Fruit fly (Drosophila melanogaster) whole organism, embryonic: ENCODE data around the gene CG33510.

Source experiments
- Ada2b ChIP-seq: fragments of 200-800 bp; sonication (Bioruptor generic); IDR thresholded peaks from 2 replicates; pipeline ENCODE4 v1.3.6; 2022; ENCODE audit warnings: missing biosample characterization, missing genetic modification characterization
- Atf-2 ChIP-seq: fragments of 200-800 bp; sonication (Bioruptor generic); optimal IDR thresholded peaks from 2 replicates; lab custom pipeline; 2016; ENCODE audit warnings: missing biosample characterization, missing genetic modification characterization
- CG10274 ChIP-seq: fragments of 200-800 bp; sonication (Bioruptor generic); optimal IDR thresholded peaks from 3 replicates; lab custom pipeline; 2017; ENCODE audit warnings: missing biosample characterization, mild to moderate bottlenecking, missing genetic modification characterization
- CG10565 ChIP-seq: fragments of 200-800 bp; sonication (Bioruptor generic); optimal IDR thresholded peaks from 3 replicates; lab custom pipeline; 2016; ENCODE audit warnings: missing biosample characterization, mild to moderate bottlenecking, missing genetic modification characterization
- CG10979 ChIP-seq: fragments of 200-800 bp; sonication (Bioruptor generic); optimal IDR thresholded peaks from 2 replicates; lab custom pipeline; 2018; ENCODE audit warnings: missing biosample characterization, mild to moderate bottlenecking, missing genetic modification characterization, moderate library complexity
- CG12236 ChIP-seq: fragments of 200-800 bp; sonication (Bioruptor generic); optimal IDR thresholded peaks from 2 replicates; lab custom pipeline; 2016; ENCODE audit warnings: missing biosample characterization, missing genetic modification characterization
- CG12744 ChIP-seq: fragments of 200-800 bp; sonication (Bioruptor generic); optimal IDR thresholded peaks from 2 replicates; lab custom pipeline; 2016; ENCODE audit warnings: missing biosample characterization, missing genetic modification characterization
- CG13123 ChIP-seq: fragments of 200-800 bp; sonication (Bioruptor generic); optimal IDR thresholded peaks from 2 replicates; lab custom pipeline; 2016; ENCODE audit warnings: missing biosample characterization, missing genetic modification characterization
- CG13296 ChIP-seq: fragments of 200-800 bp; sonication (Bioruptor generic); optimal IDR thresholded peaks from 3 replicates; lab custom pipeline; 2018; ENCODE audit warnings: missing biosample characterization, mild to moderate bottlenecking, missing genetic modification characterization
- CG17568 ChIP-seq: fragments of 200-800 bp; sonication (Bioruptor generic); optimal IDR thresholded peaks from 2 replicates; lab custom pipeline; 2018; ENCODE audit warnings: missing biosample characterization, mild to moderate bottlenecking, missing genetic modification characterization, moderate library complexity
- CG2129 ChIP-seq: fragments of 200-800 bp; sonication (Bioruptor generic); IDR thresholded peaks from 2 replicates; pipeline ENCODE4 v1.3.6; 2022; ENCODE audit warnings: missing biosample characterization, missing genetic modification characterization; ENCODE audit not compliant: partially characterized antibody
- CG31224 ChIP-seq: fragments of 200-800 bp; sonication (Bioruptor generic); IDR thresholded peaks from 2 replicates; pipeline ENCODE4 v1.3.6; 2022; ENCODE audit warnings: missing biosample characterization, missing genetic modification characterization
- CG33213 ChIP-seq: fragments of 200-800 bp; sonication (Bioruptor generic); optimal IDR thresholded peaks from 3 replicates; lab custom pipeline; 2016; ENCODE audit warnings: missing biosample characterization, missing genetic modification characterization
- CG3407 ChIP-seq: fragments of 200-800 bp; sonication (Bioruptor generic); optimal IDR thresholded peaks from 2 replicates; lab custom pipeline; 2018; ENCODE audit warnings: missing biosample characterization, mild to moderate bottlenecking, missing genetic modification characterization
- CG34224 ChIP-seq: fragments of 200-800 bp; sonication (Bioruptor generic); IDR thresholded peaks from 3 replicates; pipeline ENCODE4 v1.3.6; 2022; ENCODE audit warnings: missing biosample characterization, missing genetic modification characterization; ENCODE audit not compliant: partially characterized antibody
- CG5245 ChIP-seq: fragments of 200-800 bp; sonication (Bioruptor generic); optimal IDR thresholded peaks from 3 replicates; lab custom pipeline; 2016; ENCODE audit warnings: missing biosample characterization, missing genetic modification characterization
- CG8478 ChIP-seq: fragments of >200 bp; optimal IDR thresholded peaks from 2 replicates; lab custom pipeline; 2018
- CG9215 ChIP-seq: fragments of 200-800 bp; sonication (Bioruptor generic); IDR thresholded peaks from 2 replicates; pipeline ENCODE4 v1.3.6; 2022; ENCODE audit warnings: missing biosample characterization, missing genetic modification characterization
- CG9876 ChIP-seq: fragments of 200-800 bp; sonication (Bioruptor generic); optimal IDR thresholded peaks from 2 replicates; lab custom pipeline; 2016; ENCODE audit warnings: missing biosample characterization, missing genetic modification characterization
- Camta ChIP-seq: fragments of 200-800 bp; sonication (Bioruptor generic); optimal IDR thresholded peaks from 2 replicates; lab custom pipeline; 2016; ENCODE audit warnings: missing biosample characterization, missing genetic modification characterization
- Dref ChIP-seq: fragments of 200-800 bp; sonication (Bioruptor generic); IDR thresholded peaks from 2 replicates; pipeline ENCODE4 v1.3.6; 2022; ENCODE audit warnings: missing biosample characterization, missing genetic modification characterization
- GATAe ChIP-seq: fragments of 200-800 bp; sonication (Bioruptor generic); conservative IDR thresholded peaks from 2 replicates; pipeline ENCODE4 v1.3.6; 2022; ENCODE audit warnings: missing biosample characterization, missing genetic modification characterization
- Gug ChIP-seq: fragments of 200-800 bp; sonication (Bioruptor generic); IDR thresholded peaks from 4 replicates; pipeline ENCODE4 v1.3.6; 2022; ENCODE audit warnings: missing biosample characterization, missing genetic modification characterization
- Lim3 ChIP-seq: fragments of 200-800 bp; sonication (Bioruptor generic); IDR thresholded peaks from 2 replicates; pipeline ENCODE4 v1.3.6; 2022; ENCODE audit warnings: missing biosample characterization, missing genetic modification characterization
- Myb ChIP-seq: fragments of 200-800 bp; sonication (Bioruptor generic); optimal IDR thresholded peaks from 2 replicates; lab custom pipeline; 2016; ENCODE audit warnings: missing biosample characterization, missing genetic modification characterization
- Opbp ChIP-seq: fragments of 200-800 bp; sonication (Bioruptor generic); IDR thresholded peaks from 3 replicates; pipeline ENCODE4 v1.3.6; 2022; ENCODE audit warnings: missing biosample characterization, missing genetic modification characterization; ENCODE audit not compliant: partially characterized antibody
- Side ChIP-seq: fragments of 200-800 bp; sonication (Bioruptor generic); optimal IDR thresholded peaks from 2 replicates; lab custom pipeline; 2016; ENCODE audit warnings: missing biosample characterization, missing genetic modification characterization
- Sry-δ ChIP-seq: fragments of 200-800 bp; sonication (Bioruptor generic); optimal IDR thresholded peaks from 2 replicates; lab custom pipeline; 2016; ENCODE audit warnings: missing biosample characterization, missing genetic modification characterization
- Trl ChIP-seq, 3 experiments: fragments of >200 bp in 2 of 3; fragments of 200-800 bp in 1 of 3; sonication (Bioruptor generic) in 1 of 3; optimal IDR thresholded peaks; 2 replicates in 1 of 3; 3 replicates in 2 of 3; lab custom pipeline; 2016 to 2017; ENCODE audit warnings: missing biosample characterization in 1 of 3, missing genetic modification characterization in 1 of 3
- YL-1 ChIP-seq: fragments of 200-800 bp; sonication (Bioruptor generic); optimal IDR thresholded peaks from 3 replicates; lab custom pipeline; 2017; ENCODE audit warnings: missing biosample characterization, mild to moderate bottlenecking, missing genetic modification characterization
- ase ChIP-seq: fragments of 200-800 bp; sonication (Bioruptor generic); IDR thresholded peaks from 3 replicates; pipeline ENCODE4 v1.3.6; 2022; ENCODE audit warnings: missing biosample characterization, missing genetic modification characterization
- cg ChIP-seq: fragments of 200-800 bp; sonication (Bioruptor generic); optimal IDR thresholded peaks from 3 replicates; lab custom pipeline; 2019; ENCODE audit warnings: missing biosample characterization, mild to moderate bottlenecking, missing genetic modification characterization, moderate library complexity
- chinmo ChIP-seq: fragments of 200-800 bp; sonication (Bioruptor generic); IDR thresholded peaks from 4 replicates; pipeline ENCODE4 v1.3.6; 2022; ENCODE audit warnings: missing biosample characterization, missing genetic modification characterization; ENCODE audit not compliant: partially characterized antibody
- chn ChIP-seq: fragments of 200-800 bp; sonication (Bioruptor generic); optimal IDR thresholded peaks from 2 replicates; lab custom pipeline; 2016; ENCODE audit warnings: missing biosample characterization, missing genetic modification characterization
- dmrt11E ChIP-seq: fragments of 200-800 bp; sonication (Bioruptor generic); optimal IDR thresholded peaks from 3 replicates; lab custom pipeline; 2018; ENCODE audit warnings: missing biosample characterization, mild to moderate bottlenecking, missing genetic modification characterization, moderate library complexity
- ewg ChIP-seq: fragments of 200-800 bp; sonication (Bioruptor generic); optimal IDR thresholded peaks from 3 replicates; lab custom pipeline; 2017; ENCODE audit warnings: mild to moderate bottlenecking, missing biosample characterization, missing genetic modification reagents, missing genetic modification characterization
- exex ChIP-seq: fragments of 200-800 bp; sonication (Bioruptor generic); optimal IDR thresholded peaks from 4 replicates; lab custom pipeline; 2018; ENCODE audit warnings: missing biosample characterization, mild to moderate bottlenecking, missing genetic modification characterization, moderate library complexity
- fd64A ChIP-seq: fragments of 200-800 bp; sonication (Bioruptor generic); optimal IDR thresholded peaks from 3 replicates; lab custom pipeline; 2018; ENCODE audit warnings: missing biosample characterization, mild to moderate bottlenecking, missing genetic modification characterization
- fru ChIP-seq: fragments of >200 bp; optimal IDR thresholded peaks from 2 replicates; lab custom pipeline; 2017
- jigr1 ChIP-seq: fragments of 200-800 bp; sonication (Bioruptor generic); IDR thresholded peaks from 3 replicates; pipeline ENCODE4 v1.3.6; 2022; ENCODE audit warnings: missing biosample characterization, missing genetic modification characterization
- lov ChIP-seq, 2 experiments: fragments of 200-800 bp in 1 of 2; fragments of >200 bp in 1 of 2; sonication (Bioruptor generic) in 1 of 2; IDR thresholded peaks in 1 of 2; optimal IDR thresholded peaks in 1 of 2; 2 replicates in 1 of 2; 3 replicates in 1 of 2; pipeline versions ENCODE4 v1.3.6 to Lab custom; 2017 to 2022; ENCODE audit warnings: missing biosample characterization in 1 of 2, missing genetic modification characterization in 1 of 2
- mam ChIP-seq: fragments of 200-800 bp; sonication (Bioruptor generic); optimal IDR thresholded peaks from 3 replicates; lab custom pipeline; 2016; ENCODE audit warnings: missing biosample characterization, missing genetic modification characterization
- nmo ChIP-seq: fragments of 200-800 bp; sonication (Bioruptor generic); optimal IDR thresholded peaks from 2 replicates; lab custom pipeline; 2018; ENCODE audit warnings: missing biosample characterization, mild to moderate bottlenecking, missing genetic modification characterization, moderate library complexity
- pb ChIP-seq: fragments of 200-800 bp; sonication (Bioruptor generic); optimal IDR thresholded peaks from 3 replicates; lab custom pipeline; 2016; ENCODE audit warnings: missing biosample characterization, missing genetic modification characterization
- salm ChIP-seq: fragments of 200-800 bp; sonication (Bioruptor generic); optimal IDR thresholded peaks from 2 replicates; lab custom pipeline; 2018; ENCODE audit warnings: missing biosample characterization, mild to moderate bottlenecking, missing genetic modification characterization
- slp2 ChIP-seq: fragments of 200-800 bp; sonication (Bioruptor generic); optimal IDR thresholded peaks from 2 replicates; lab custom pipeline; 2016; ENCODE audit warnings: missing biosample characterization, missing genetic modification characterization
- sr ChIP-seq: fragments of 200-800 bp; sonication (Bioruptor generic); IDR thresholded peaks from 3 replicates; pipeline ENCODE4 v1.3.6; 2022; ENCODE audit warnings: missing biosample characterization, missing genetic modification characterization
- stwl ChIP-seq: fragments of 200-800 bp; sonication (Bioruptor generic); optimal IDR thresholded peaks from 3 replicates; lab custom pipeline; 2018; ENCODE audit warnings: missing biosample characterization, mild to moderate bottlenecking, missing genetic modification characterization, moderate library complexity
- unpg ChIP-seq: fragments of 200-800 bp; sonication (Bioruptor generic); optimal IDR thresholded peaks from 3 replicates; lab custom pipeline; 2018; ENCODE audit warnings: missing biosample characterization, mild to moderate bottlenecking, missing genetic modification characterization, moderate library complexity
- vfl ChIP-seq: fragments of 200-800 bp; sonication (Bioruptor generic); optimal IDR thresholded peaks from 2 replicates; lab custom pipeline; 2016; ENCODE audit warnings: missing biosample characterization, missing genetic modification characterization

The CG33510 gene

DNA sequence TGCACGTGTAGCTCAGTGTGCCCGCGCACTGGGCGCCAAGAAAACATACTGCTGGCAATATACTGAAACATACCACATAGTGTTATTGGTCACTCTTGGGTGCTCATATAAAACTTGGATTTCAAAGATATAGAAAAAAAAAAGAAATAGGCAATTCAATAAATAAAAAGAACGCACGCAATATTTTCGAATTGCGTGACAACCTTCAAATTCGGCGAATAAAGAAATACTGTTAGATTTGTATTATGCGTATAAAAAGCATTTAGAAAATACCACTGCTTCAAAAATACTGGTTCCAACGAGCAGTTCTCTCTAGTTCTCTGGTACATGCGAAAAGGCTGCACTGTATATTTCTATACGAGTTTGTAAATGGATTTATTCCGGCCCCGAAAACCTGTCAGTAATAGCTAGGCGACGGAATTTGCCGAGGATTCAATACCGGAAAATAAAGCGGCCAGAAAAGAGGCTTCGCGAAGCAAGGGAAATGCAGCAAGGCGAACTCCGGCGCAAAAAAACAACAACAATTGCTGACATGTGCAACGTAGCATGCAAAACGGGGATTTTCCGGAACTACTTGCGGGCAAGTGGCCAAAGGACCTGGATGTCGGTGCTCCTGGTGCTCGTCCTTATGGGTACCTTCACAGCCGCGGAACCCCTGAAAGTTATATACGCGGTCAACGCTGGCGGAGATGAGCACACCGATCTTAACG lies 18.4 kb upstream of the CG33510 start, which contains the start of gene CG9257 (continued):
- TF ChIP-seq Atf-2 (GFP tag; lab: Kevin White, UChicago) (no peak), CG9876 (GFP tag; lab: Kevin White, UChicago) (no peak), CG13123 (GFP tag; lab: Kevin White, UChicago) (no peak), slp2 (GFP tag; lab: Kevin White, UChicago) (no peak), CG34224 (no peak), Trl (optimal IDR thresholded peaks at IDR 0.05; lab: Kevin White, UChicago) (no peak), Trl (GFP tag; optimal IDR thresholded peaks at IDR 0.05; lab: Kevin White, UChicago) (peak; percentile 22), fru (lab: Kevin White, UChicago) (no peak), vfl (GFP tag; lab: Kevin White, UChicago) (no peak), ase (no peak), Opbp (no peak), CG5245 (GFP tag; lab: Kevin White, UChicago) (no peak), CG33213 (GFP tag; lab: Kevin White, UChicago) (peak; percentile 38), Myb (GFP tag; lab: Kevin White, UChicago) (peak; percentile 24), CG9215 (GFP tag; lab: Robert Waterston, UW) (no peak), cg (GFP tag; lab: Kevin White, UChicago) (no peak), nmo (peak; percentile 45), YL-1 (GFP tag; lab: Kevin White, UChicago) (peak; percentile 87), CG13296 (GFP tag; lab: Kevin White, UChicago) (no peak), fd64A (GFP tag; lab: Kevin White, UChicago) (no peak), CG17568 (GFP tag; lab: Kevin White, UChicago) (no peak), mam (GFP tag; lab: Kevin White, UChicago) (no peak), Dref (GFP tag; lab: Robert Waterston, UW) (no peak), Camta (GFP tag; lab: Kevin White, UChicago) (no peak), chn (GFP tag; lab: Kevin White, UChicago) (no peak), dmrt11E (tag; lab: Kevin White, UChicago) (no peak), CG2129 (GFP tag; lab: Robert Waterston, UW) (no peak), lov (optimal IDR thresholded peaks at IDR 0.05; lab: Kevin White, UChicago) (no peak), lov (GFP tag; IDR thresholded peaks at IDR 0.05; lab: Robert Waterston, UW) (no peak), CG10979 (tag; lab: Kevin White, UChicago) (no peak), CG3407 (no peak), Gug (GFP tag; lab: Robert Waterston, UW) (no peak), chinmo (GFP tag; lab: Robert Waterston, UW) (0 out of 4 replicates have a peak, but pooled peaks have one; percentile 10), ewg (no peak), CG10274 (no peak), Side (GFP tag; lab: Kevin White, UChicago) (peak; percentile 6), CG31224 (GFP tag; lab: Robert Waterston, UW) (no peak), exex (no peak), CG8478 (lab: Kevin White, UChicago) (no peak), salm (no peak), stwl (tag; lab: Kevin White, UChicago) (peak; percentile 60), jigr1 (GFP tag; lab: Robert Waterston, UW) (no peak), GATAe (GFP tag; lab: Robert Waterston, UW) (no peak), Sry-δ (GFP tag; lab: Kevin White, UChicago) (peak; percentile 26), Lim3 (GFP tag; lab: Robert Waterston, UW) (no peak), pb (GFP tag; lab: Kevin White, UChicago) (no peak), CG12236 (GFP tag; lab: Kevin White, UChicago) (no peak), Ada2b (GFP tag; lab: Robert Waterston, UW) (no peak), sr (no peak), CG12744 (GFP tag; lab: Kevin White, UChicago) (no peak), unpg (no peak), CG10565 (GFP tag; lab: Kevin White, UChicago) (no peak)
